Worm (Caenorhabditis elegans) whole organism, early embryonic: Measurements from ENCODE around the gene gvd-1.
"Not testable (repeated sequence)": the region's sequence is repeated elsewhere in the genome, so short reads cannot be mapped to it uniquely, and the experiment has no call there.

Experiments
- B0310.2 ChIP-seq: sonication (generic microtip); optimal IDR thresholded peaks from 2 replicates; lab custom pipeline; 2016; ENCODE audit warnings: mild to moderate bottlenecking, missing genetic modification characterization, missing compliant biosample characterization
- F13C5.2 ChIP-seq: sonication (generic microtip); optimal IDR thresholded peaks from 2 replicates; lab custom pipeline; 2017; ENCODE audit warnings: mild to moderate bottlenecking, missing genetic modification characterization, inconsistent platforms, missing compliant biosample characterization
- aly-1 ChIP-seq: sonication (generic microtip); optimal IDR thresholded peaks from 2 replicates; lab custom pipeline; 2016; ENCODE audit warnings: missing genetic modification characterization, missing compliant biosample characterization
- ama-1 ChIP-seq: fragments of 150-350 bp; optimal IDR thresholded peaks from 2 replicates; lab custom pipeline; 2014
- ceh-13 ChIP-seq: fragments of 200-800 bp; sonication (Bioruptor generic); optimal IDR thresholded peaks from 2 replicates; lab custom pipeline; 2018; ENCODE audit warnings: mild to moderate bottlenecking, missing genetic modification characterization, missing compliant biosample characterization
- ceh-36 ChIP-seq: sonication (generic microtip); optimal IDR thresholded peaks from 2 replicates; lab custom pipeline; 2016; ENCODE audit warnings: missing genetic modification characterization, inconsistent platforms, missing compliant biosample characterization
- ets-7 ChIP-seq: sonication (generic microtip); optimal IDR thresholded peaks from 2 replicates; lab custom pipeline; 2016; ENCODE audit warnings: missing genotype, missing genetic modification characterization, missing compliant biosample characterization
- flt-1 ChIP-seq: fragments of 200-800 bp; sonication (Bioruptor generic); IDR thresholded peaks from 2 replicates; pipeline ENCODE4 v1.3.6; 2022; ENCODE audit warnings: missing genetic modification characterization, missing compliant biosample characterization
- hmbx-1 ChIP-seq: sonication (generic microtip); optimal IDR thresholded peaks from 2 replicates; lab custom pipeline; 2016; ENCODE audit warnings: mild to moderate bottlenecking, missing genetic modification characterization, missing compliant biosample characterization
- hmg-4 ChIP-seq: fragments of 200-800 bp; sonication (Bioruptor generic); optimal IDR thresholded peaks from 2 replicates; lab custom pipeline; 2018; ENCODE audit warnings: mild to moderate bottlenecking, missing genetic modification characterization, missing compliant biosample characterization
- hnd-1 ChIP-seq: sonication (generic microtip); optimal IDR thresholded peaks from 2 replicates; lab custom pipeline; 2016; ENCODE audit warnings: missing genetic modification characterization, missing compliant biosample characterization
- pes-1 ChIP-seq: fragments of 200-800 bp; sonication (Bioruptor generic); IDR thresholded peaks from 2 replicates; pipeline ENCODE4 v1.3.6; 2022; ENCODE audit warnings: missing genetic modification reagents, missing genetic modification characterization, missing compliant biosample characterization
- scrt-1 ChIP-seq: fragments of 200-800 bp; sonication (Bioruptor generic); IDR thresholded peaks from 2 replicates; pipeline ENCODE4 v1.3.6; 2022; ENCODE audit warnings: missing genetic modification characterization, missing compliant biosample characterization
- sea-1 ChIP-seq: fragments of 200-800 bp; sonication (Bioruptor generic); conservative IDR thresholded peaks from 2 replicates; pipeline ENCODE4 v1.3.6; 2022; ENCODE audit warnings: missing genetic modification characterization, missing compliant biosample characterization
- tbx-11 ChIP-seq: fragments of 200-800 bp; sonication (Bioruptor generic); IDR thresholded peaks from 2 replicates; pipeline ENCODE4 v1.3.6; 2022; ENCODE audit warnings: missing genetic modification characterization, missing compliant biosample characterization
- tbx-37 ChIP-seq: fragments of 200-800 bp; sonication (Bioruptor generic); conservative IDR thresholded peaks from 2 replicates; pipeline ENCODE4 v1.3.6; 2022; ENCODE audit warnings: missing genetic modification reagents, missing genetic modification characterization, missing compliant biosample characterization
- tra-4 ChIP-seq: sonication (generic microtip); optimal IDR thresholded peaks from 2 replicates; lab custom pipeline; 2017; ENCODE audit warnings: missing genetic modification characterization, missing compliant biosample characterization

The gvd-1 gene

DNA sequence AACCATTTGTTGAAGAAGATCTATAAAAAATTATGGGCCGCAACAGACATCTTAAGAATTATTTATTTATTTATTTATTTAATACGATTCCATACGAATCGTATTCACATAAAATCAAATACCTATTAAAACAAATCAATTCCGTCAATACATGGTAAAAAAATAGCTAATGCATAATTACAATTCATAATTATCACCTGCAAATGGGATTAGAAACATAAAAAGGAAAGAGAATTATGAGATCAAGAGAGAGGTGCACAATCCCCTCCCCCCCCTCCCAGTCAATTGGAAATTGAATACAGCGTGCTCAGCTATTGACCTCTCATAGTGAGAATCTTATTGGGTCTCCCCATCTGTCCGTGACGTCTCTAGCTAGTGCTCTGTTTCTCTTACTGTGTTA, 16.6 kb downstream of the gvd-1 start, which contains the start of gene C24H12.1:
Gene C24H12.1 (plus strand): TSS at position 301 of the 400 bp plus-strand sequence.
- TF ChIP-seq hmg-4 (GFP tag; lab: Kevin White, UChicago); ceh-13; ama-1 (lab: Kevin White, UChicago): not testable (repeated sequence)

DNA sequence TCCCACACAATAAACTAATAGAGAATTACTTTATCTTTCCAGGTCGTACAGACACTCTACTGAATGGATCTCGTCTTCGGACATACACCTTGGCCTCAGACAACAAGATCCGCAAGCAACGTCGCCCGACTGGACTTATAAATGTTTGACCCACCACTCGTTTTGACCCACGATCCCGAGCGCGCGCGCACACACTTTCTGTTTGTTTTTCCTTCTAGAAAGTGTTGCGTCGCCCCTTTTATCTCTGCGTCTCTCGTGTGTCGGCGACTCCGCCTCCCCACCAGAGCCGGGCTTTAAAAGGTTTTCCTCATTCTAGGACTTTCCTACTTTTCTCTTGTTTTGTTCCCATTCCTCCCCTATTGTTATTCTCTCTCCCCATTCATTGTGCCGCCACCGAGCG, 20.4 kb downstream of the gvd-1 start:
- no peak for TF ChIP-seq ceh-13
- no peak for TF ChIP-seq ama-1 (lab: Kevin White, UChicago)
- no peak for TF ChIP-seq hnd-1 (tag; lab: Kevin White, UChicago)
- no peak for TF ChIP-seq ets-7 (tag; lab: Kevin White, UChicago)
- no peak for TF ChIP-seq aly-1
- TF ChIP-seq tbx-11 (GFP tag; lab: Robert Waterston, UW) = no peak
- TF ChIP-seq scrt-1 (GFP tag; lab: Robert Waterston, UW) = no peak
- TF ChIP-seq flt-1 (GFP tag; lab: Robert Waterston, UW) = no peak
- TF ChIP-seq hmg-4 (GFP tag; lab: Kevin White, UChicago) = no peak
- TF ChIP-seq B0310.2 (tag; lab: Kevin White, UChicago) = no peak
- TF ChIP-seq ceh-36 (tag; lab: Kevin White, UChicago) = no peak
- TF ChIP-seq hmbx-1 (tag; lab: Kevin White, UChicago) = no peak
- TF ChIP-seq F13C5.2 (tag; lab: Kevin White, UChicago) = no peak
- no peak for TF ChIP-seq pes-1 (GFP tag; lab: Robert Waterston, UW)

DNA sequence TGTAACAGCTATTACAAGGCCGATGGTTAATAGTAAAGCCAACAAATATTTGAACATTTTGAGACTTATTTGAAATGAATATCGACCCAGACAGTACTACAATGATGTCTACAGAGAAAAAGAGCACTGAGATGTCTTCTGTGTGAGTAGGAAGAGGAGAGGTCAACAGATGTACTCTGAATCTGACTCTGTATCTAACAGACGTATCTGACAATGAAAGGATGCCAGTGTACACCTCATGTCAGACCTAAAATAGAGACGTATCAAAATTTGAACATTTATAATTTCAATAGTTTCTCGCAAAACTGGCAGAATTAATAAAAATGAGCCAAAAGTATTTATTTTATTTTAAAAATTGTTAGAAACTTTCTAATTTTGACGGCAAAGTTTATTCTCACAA, 34.6 kb downstream of the gvd-1 start, which contains the start of gene C24H12.8:
Gene C24H12.8 (minus strand): TSS at position 101 of the 400 bp plus-strand sequence.
- no peak for TF ChIP-seq ceh-36 (tag; lab: Kevin White, UChicago)
- no peak for TF ChIP-seq B0310.2 (tag; lab: Kevin White, UChicago)
- no peak for TF ChIP-seq aly-1
- TF ChIP-seq hmg-4 (GFP tag; lab: Kevin White, UChicago) = no peak
- no peak for TF ChIP-seq hnd-1 (tag; lab: Kevin White, UChicago)
- TF ChIP-seq tbx-37 (GFP tag; lab: Robert Waterston, UW) = no peak
- no peak for TF ChIP-seq hmbx-1 (tag; lab: Kevin White, UChicago)

DNA sequence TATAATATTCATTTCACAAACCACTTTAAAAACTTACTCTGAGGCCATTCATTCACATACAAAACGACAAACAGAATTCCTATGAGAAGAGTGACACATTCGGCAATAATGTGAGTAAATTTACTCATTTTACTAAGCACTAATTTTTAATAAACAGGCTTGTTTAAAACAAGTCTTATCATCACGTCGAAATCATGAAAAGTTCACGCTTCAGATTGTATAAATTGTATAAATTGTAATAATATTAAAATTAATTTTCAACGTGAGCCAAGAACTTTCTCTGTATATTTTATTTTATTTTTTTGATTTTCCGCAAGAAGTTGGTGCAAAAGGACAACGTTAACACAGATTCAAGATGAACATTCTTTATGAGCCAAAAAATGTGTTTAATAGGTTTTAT, 38.9 kb downstream of the gvd-1 start, which contains the start of gene C24H12.6:
Gene C24H12.6 (minus strand): TSS at position 101 of the 400 bp plus-strand sequence.
- TF ChIP-seq hmg-4 (GFP tag; lab: Kevin White, UChicago) = no peak
- no peak for TF ChIP-seq ama-1 (lab: Kevin White, UChicago)
- no peak for TF ChIP-seq F13C5.2 (tag; lab: Kevin White, UChicago)
- TF ChIP-seq ceh-13 = no peak
- no peak for TF ChIP-seq tra-4
- TF ChIP-seq hnd-1 (tag; lab: Kevin White, UChicago) = no peak
- no peak for TF ChIP-seq hmbx-1 (tag; lab: Kevin White, UChicago)
- no peak for TF ChIP-seq tbx-11 (GFP tag; lab: Robert Waterston, UW)
- no peak for TF ChIP-seq tbx-37 (GFP tag; lab: Robert Waterston, UW)
- TF ChIP-seq B0310.2 (tag; lab: Kevin White, UChicago) = no peak
- TF ChIP-seq ceh-36 (tag; lab: Kevin White, UChicago) = no peak
- no peak for TF ChIP-seq scrt-1 (GFP tag; lab: Robert Waterston, UW)
- TF ChIP-seq aly-1 = no peak
- TF ChIP-seq flt-1 (GFP tag; lab: Robert Waterston, UW) = no peak
- no peak for TF ChIP-seq sea-1 (GFP tag; lab: Robert Waterston, UW)
- TF ChIP-seq ets-7 (tag; lab: Kevin White, UChicago) = no peak
- TF ChIP-seq pes-1 (GFP tag; lab: Robert Waterston, UW) = no peak

DNA sequence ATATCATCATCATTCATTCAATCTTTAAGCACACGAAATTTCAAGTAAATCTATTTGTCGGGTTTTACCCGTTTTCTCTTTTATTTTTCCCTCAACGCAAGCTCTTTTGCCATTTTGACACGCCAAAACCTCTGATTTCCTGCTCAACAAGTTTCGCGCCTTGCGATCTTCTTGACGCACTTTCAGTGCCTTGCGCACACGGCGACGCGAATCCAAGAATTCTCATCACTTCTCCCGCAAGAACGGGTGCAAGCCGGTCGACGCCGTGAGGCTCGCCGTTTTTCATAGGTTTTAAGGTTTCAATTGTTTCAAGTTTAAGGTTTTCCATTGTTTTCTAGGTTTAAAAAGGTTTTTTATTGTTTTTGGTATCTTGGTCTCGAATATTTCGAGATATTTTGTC, 40.9 kb downstream of the gvd-1 start:
- TF ChIP-seq hmbx-1 (tag; lab: Kevin White, UChicago) = peak; percentile 23
- TF ChIP-seq pes-1 (GFP tag; lab: Robert Waterston, UW) = peak; percentile 64

DNA sequence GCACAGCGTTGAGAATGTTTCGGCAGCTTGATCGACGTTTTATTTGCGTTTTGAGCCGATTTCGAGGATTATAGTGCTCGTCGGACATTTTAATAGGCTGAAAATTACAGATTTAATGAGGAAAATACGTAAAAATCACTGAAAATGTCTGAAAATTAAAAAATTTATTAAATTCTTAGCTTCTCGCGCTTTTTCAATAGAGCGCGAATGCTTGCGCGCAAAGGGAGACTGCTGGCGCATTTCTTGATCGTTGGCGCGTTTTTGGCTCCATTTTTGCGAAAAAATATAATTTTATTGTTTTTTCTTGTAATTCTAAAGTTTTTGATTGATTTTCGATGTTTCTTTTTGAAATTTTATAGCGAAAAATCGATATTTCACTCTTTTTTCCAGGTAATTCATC, 46.9 kb downstream of the gvd-1 start, which contains the start of the genes dnsn-1 and C24H12.4:
Gene dnsn-1 (minus strand): TSS at position 101 of the 400 bp plus-strand sequence.
Gene C24H12.4 (plus strand): TSS at position 391 of the 400 bp plus-strand sequence.
- no peak for TF ChIP-seq scrt-1 (GFP tag; lab: Robert Waterston, UW)
- TF ChIP-seq hmbx-1 (tag; lab: Kevin White, UChicago) = no peak
- TF ChIP-seq aly-1 = no peak
- peak; percentile 30 for TF ChIP-seq ceh-36 (tag; lab: Kevin White, UChicago)
- TF ChIP-seq tbx-11 (GFP tag; lab: Robert Waterston, UW) = no peak
- 0 out of 2 replicates have a peak, but pooled peaks have one; percentile 21 for TF ChIP-seq pes-1 (GFP tag; lab: Robert Waterston, UW)
- TF ChIP-seq tra-4 = no peak
- no peak for TF ChIP-seq ceh-13
- TF ChIP-seq ets-7 (tag; lab: Kevin White, UChicago) = no peak
- TF ChIP-seq F13C5.2 (tag; lab: Kevin White, UChicago) = peak; percentile 79
